Fruit fly (Drosophila melanogaster) whole organism, embryonic: Measurements from ENCODE around the gene dmrt11E.
A peak's percentile ranks its signal among the peaks of the same experiment; 100 is the strongest.

ENCODE experiments used
- BEAF-32 ChIP-seq: fragments of 200-800 bp; sonication (Bioruptor generic); optimal IDR thresholded peaks from 3 replicates; lab custom pipeline; 2017; ENCODE audit warnings: missing biosample characterization, missing genetic modification characterization, mild to moderate bottlenecking, moderate library complexity, missing genetic modification reagents
- CG10462 ChIP-seq: fragments of 200-800 bp; sonication (Bioruptor generic); optimal IDR thresholded peaks from 2 replicates; lab custom pipeline; 2016; ENCODE audit warnings: missing biosample characterization, missing genetic modification characterization
- CG10959 ChIP-seq: fragments of 200-800 bp; sonication (Bioruptor generic); IDR thresholded peaks from 2 replicates; pipeline ENCODE4 v1.3.6; 2022; ENCODE audit warnings: missing biosample characterization, missing genetic modification characterization
- CG11093 ChIP-seq: fragments of 200-800 bp; sonication (Bioruptor generic); IDR thresholded peaks from 3 replicates; pipeline ENCODE4 v1.3.6; 2022; ENCODE audit warnings: missing biosample characterization, missing genetic modification characterization
- CG11504 ChIP-seq: fragments of 200-800 bp; sonication (Bioruptor generic); optimal IDR thresholded peaks from 3 replicates; lab custom pipeline; 2019; ENCODE audit warnings: missing biosample characterization, mild to moderate bottlenecking, missing genetic modification characterization, moderate library complexity
- CG13123 ChIP-seq: fragments of 200-800 bp; sonication (Bioruptor generic); optimal IDR thresholded peaks from 2 replicates; lab custom pipeline; 2016; ENCODE audit warnings: missing biosample characterization, missing genetic modification characterization
- CG17361 ChIP-seq: fragments of 200-800 bp; sonication (Bioruptor generic); IDR thresholded peaks from 3 replicates; pipeline ENCODE4 v1.3.6; 2022; ENCODE audit warnings: missing biosample characterization, missing genetic modification characterization
- CG18599 ChIP-seq: fragments of 200-800 bp; sonication (Bioruptor generic); optimal IDR thresholded peaks from 3 replicates; lab custom pipeline; 2017; ENCODE audit warnings: missing biosample characterization, missing genetic modification characterization, mild to moderate bottlenecking, moderate library complexity, missing genetic modification reagents
- CG2120 ChIP-seq: fragments of 200-800 bp; sonication (Bioruptor generic); optimal IDR thresholded peaks from 3 replicates; lab custom pipeline; 2016; ENCODE audit warnings: missing biosample characterization, missing genetic modification characterization
- CG31224 ChIP-seq: fragments of 200-800 bp; sonication (Bioruptor generic); IDR thresholded peaks from 2 replicates; pipeline ENCODE4 v1.3.6; 2022; ENCODE audit warnings: missing biosample characterization, missing genetic modification characterization
- CG33557 ChIP-seq: fragments of 200-800 bp; sonication (Bioruptor generic); optimal IDR thresholded peaks from 2 replicates; lab custom pipeline; 2019; ENCODE audit warnings: missing biosample characterization, mild to moderate bottlenecking, missing genetic modification characterization, moderate library complexity
- CG3995 ChIP-seq: fragments of 200-800 bp; sonication (Bioruptor generic); optimal IDR thresholded peaks from 3 replicates; lab custom pipeline; 2016; ENCODE audit warnings: missing biosample characterization, missing genetic modification characterization
- CG4360 ChIP-seq: fragments of 200-800 bp; sonication (Bioruptor generic); IDR thresholded peaks from 2 replicates; pipeline ENCODE4 v1.3.6; 2022; ENCODE audit warnings: missing biosample characterization, missing genetic modification characterization
- CG4617 ChIP-seq: fragments of 200-800 bp; sonication (Bioruptor generic); optimal IDR thresholded peaks from 3 replicates; lab custom pipeline; 2016; ENCODE audit warnings: missing biosample characterization, missing genetic modification characterization, borderline replicate concordance
- CG5245 ChIP-seq: fragments of 200-800 bp; sonication (Bioruptor generic); optimal IDR thresholded peaks from 3 replicates; lab custom pipeline; 2016; ENCODE audit warnings: missing biosample characterization, missing genetic modification characterization
- CG6654 ChIP-seq: fragments of 200-800 bp; sonication (Bioruptor generic); optimal IDR thresholded peaks from 2 replicates; lab custom pipeline; 2017; ENCODE audit warnings: missing biosample characterization, mild to moderate bottlenecking, missing genetic modification characterization
- CG7372 ChIP-seq: fragments of 200-800 bp; sonication (Bioruptor generic); IDR thresholded peaks from 2 replicates; pipeline ENCODE4 v1.3.6; 2022; ENCODE audit warnings: missing biosample characterization, missing genetic modification characterization
- CG7963 ChIP-seq: fragments of 200-800 bp; sonication (Bioruptor generic); IDR thresholded peaks from 3 replicates; pipeline ENCODE4 v1.3.6; 2022; ENCODE audit warnings: missing biosample characterization, missing genetic modification characterization; ENCODE audit not compliant: partially characterized antibody
- CG8089 ChIP-seq: fragments of 200-800 bp; sonication (Bioruptor generic); optimal IDR thresholded peaks from 3 replicates; lab custom pipeline; 2016; ENCODE audit warnings: missing biosample characterization, missing genetic modification characterization
- CG8290 ChIP-seq, 3 experiments: fragments of 200-800 bp; sonication (Bioruptor generic); optimal IDR thresholded peaks; 2 replicates each; lab custom pipeline; 2016 to 2019; ENCODE audit warnings: missing biosample characterization in 3 of 3, missing genetic modification characterization in 3 of 3, mild to moderate bottlenecking in 2 of 3, moderate library complexity in 1 of 3
- CG9609 ChIP-seq: fragments of 200-800 bp; sonication (Bioruptor generic); optimal IDR thresholded peaks from 3 replicates; lab custom pipeline; 2016; ENCODE audit warnings: missing biosample characterization, missing genetic modification characterization
- CG9797 ChIP-seq: fragments of 200-800 bp; sonication (Bioruptor generic); optimal IDR thresholded peaks from 3 replicates; lab custom pipeline; 2018; ENCODE audit warnings: missing biosample characterization, mild to moderate bottlenecking, missing genetic modification characterization
- CG9817 ChIP-seq: fragments of 200-800 bp; sonication (Bioruptor generic); optimal IDR thresholded peaks from 2 replicates; lab custom pipeline; 2018; ENCODE audit warnings: missing biosample characterization, mild to moderate bottlenecking, missing genetic modification characterization, moderate library complexity
- D ChIP-seq, 2 experiments: fragments of 200-800 bp in 1 of 2; fragments of >200 bp in 1 of 2; sonication (Bioruptor generic) in 1 of 2; optimal IDR thresholded peaks; 2 replicates in 1 of 2; 3 replicates in 1 of 2; lab custom pipeline; 2017; ENCODE audit warnings: mild to moderate bottlenecking in 1 of 2, missing biosample characterization in 1 of 2, missing genetic modification characterization in 1 of 2, missing genetic modification reagents in 1 of 2
- Dek ChIP-seq: fragments of 200-800 bp; sonication (Bioruptor generic); optimal IDR thresholded peaks from 3 replicates; lab custom pipeline; 2019; ENCODE audit warnings: missing biosample characterization, mild to moderate bottlenecking, missing genetic modification characterization, moderate library complexity
- Doc3 ChIP-seq: fragments of 200-800 bp; sonication (Bioruptor generic); IDR thresholded peaks from 3 replicates; pipeline ENCODE4 v1.3.6; 2022; ENCODE audit warnings: missing biosample characterization, missing genetic modification characterization; ENCODE audit not compliant: partially characterized antibody
- Elba2 ChIP-seq: fragments of 200-800 bp; sonication (Bioruptor generic); optimal IDR thresholded peaks from 3 replicates; lab custom pipeline; 2016; ENCODE audit warnings: missing biosample characterization, missing genetic modification characterization
- Hey ChIP-seq: fragments of 200-800 bp; sonication (Bioruptor generic); optimal IDR thresholded peaks from 3 replicates; lab custom pipeline; 2018; ENCODE audit warnings: missing biosample characterization, mild to moderate bottlenecking, missing genetic modification characterization
- Mrtf ChIP-seq: fragments of 200-800 bp; sonication (Bioruptor generic); IDR thresholded peaks from 3 replicates; pipeline ENCODE4 v1.3.6; 2022; ENCODE audit warnings: missing biosample characterization, missing genetic modification characterization
- Nf-YA ChIP-seq: fragments of 200-800 bp; sonication (Bioruptor generic); IDR thresholded peaks from 2 replicates; pipeline ENCODE4 v1.3.6; 2022; ENCODE audit warnings: missing biosample characterization, missing genetic modification characterization
- Rfx ChIP-seq: fragments of 200-800 bp; sonication (Bioruptor generic); IDR thresholded peaks from 2 replicates; pipeline ENCODE4 v1.3.6; 2022; ENCODE audit warnings: missing biosample characterization, missing genetic modification characterization
- Scr ChIP-seq: fragments of 200-800 bp; sonication (Bioruptor generic); IDR thresholded peaks from 2 replicates; pipeline ENCODE4 v1.3.6; 2022; ENCODE audit warnings: missing biosample characterization, missing genetic modification characterization; ENCODE audit not compliant: partially characterized antibody
- TFAM ChIP-seq: fragments of 200-800 bp; sonication (Bioruptor generic); optimal IDR thresholded peaks from 2 replicates; lab custom pipeline; 2017; ENCODE audit warnings: missing biosample characterization, missing genetic modification characterization, inconsistent platforms
- ab ChIP-seq: fragments of 200-800 bp; sonication (Bioruptor generic); optimal IDR thresholded peaks from 2 replicates; lab custom pipeline; 2016; ENCODE audit warnings: missing biosample characterization, missing genetic modification characterization
- bab2 ChIP-seq: fragments of 200-800 bp; sonication (Bioruptor generic); optimal IDR thresholded peaks from 2 replicates; lab custom pipeline; 2016; ENCODE audit warnings: missing biosample characterization, missing genetic modification characterization
- br ChIP-seq: fragments of >200 bp; optimal IDR thresholded peaks from 2 replicates; lab custom pipeline; 2017
- bsh ChIP-seq, 2 experiments: fragments of 200-800 bp; sonication (Bioruptor generic); optimal IDR thresholded peaks; 2 replicates each; lab custom pipeline; 2017 to 2018; ENCODE audit warnings: mild to moderate bottlenecking in 2 of 2, missing biosample characterization in 2 of 2, missing genetic modification characterization in 2 of 2, moderate library complexity in 1 of 2
- croc ChIP-seq: fragments of 200-800 bp; sonication (Bioruptor generic); conservative IDR thresholded peaks from 3 replicates; pipeline ENCODE4 v1.3.6; 2022; ENCODE audit warnings: missing biosample characterization, missing genetic modification characterization
- disco-r ChIP-seq: fragments of 200-800 bp; sonication (Bioruptor generic); optimal IDR thresholded peaks from 2 replicates; lab custom pipeline; 2016; ENCODE audit warnings: missing biosample characterization, missing genetic modification characterization
- dmrt11E ChIP-seq: fragments of 200-800 bp; sonication (Bioruptor generic); optimal IDR thresholded peaks from 3 replicates; lab custom pipeline; 2018; ENCODE audit warnings: missing biosample characterization, mild to moderate bottlenecking, missing genetic modification characterization, moderate library complexity
- gsb-n ChIP-seq: fragments of 200-800 bp; sonication (Bioruptor generic); optimal IDR thresholded peaks from 3 replicates; lab custom pipeline; 2018; ENCODE audit warnings: missing biosample characterization, mild to moderate bottlenecking, missing genetic modification characterization
- h ChIP-seq: fragments of >200 bp; optimal IDR thresholded peaks from 2 replicates; lab custom pipeline; 2017
- lab ChIP-seq: fragments of 200-800 bp; sonication (Bioruptor generic); optimal IDR thresholded peaks from 3 replicates; lab custom pipeline; 2017; ENCODE audit warnings: missing biosample characterization, missing genetic modification characterization, mild to moderate bottlenecking, moderate library complexity, missing genetic modification reagents
- mld ChIP-seq: fragments of 200-800 bp; sonication (Bioruptor generic); IDR thresholded peaks from 3 replicates; pipeline ENCODE4 v1.3.6; 2022; ENCODE audit warnings: missing biosample characterization, missing genetic modification characterization; ENCODE audit not compliant: partially characterized antibody
- otp ChIP-seq: fragments of 200-800 bp; sonication (Bioruptor generic); IDR thresholded peaks from 3 replicates; pipeline ENCODE4, ENCODE4 v1.3.6; 2022; ENCODE audit warnings: missing biosample characterization, missing genetic modification characterization
- p53 ChIP-seq: fragments of 200-800 bp; sonication (Bioruptor generic); optimal IDR thresholded peaks from 2 replicates; lab custom pipeline; 2016; ENCODE audit warnings: missing biosample characterization, missing genetic modification characterization
- pho ChIP-seq: fragments of 200-800 bp; sonication (Bioruptor generic); optimal IDR thresholded peaks from 2 replicates; lab custom pipeline; 2016; ENCODE audit warnings: missing biosample characterization, missing genetic modification characterization
- repo ChIP-seq: fragments of 200-800 bp; sonication (Bioruptor generic); optimal IDR thresholded peaks from 2 replicates; lab custom pipeline; 2016; ENCODE audit warnings: missing biosample characterization, missing genetic modification characterization
- schlank ChIP-seq: fragments of 200-800 bp; sonication (Bioruptor generic); optimal IDR thresholded peaks from 2 replicates; lab custom pipeline; 2018; ENCODE audit warnings: missing biosample characterization, mild to moderate bottlenecking, missing genetic modification characterization
- wor ChIP-seq: fragments of 200-800 bp; sonication (Bioruptor generic); IDR thresholded peaks from 2 replicates; pipeline ENCODE4 v1.3.6; 2022; ENCODE audit warnings: missing biosample characterization, missing genetic modification characterization

The dmrt11E gene

DNA sequence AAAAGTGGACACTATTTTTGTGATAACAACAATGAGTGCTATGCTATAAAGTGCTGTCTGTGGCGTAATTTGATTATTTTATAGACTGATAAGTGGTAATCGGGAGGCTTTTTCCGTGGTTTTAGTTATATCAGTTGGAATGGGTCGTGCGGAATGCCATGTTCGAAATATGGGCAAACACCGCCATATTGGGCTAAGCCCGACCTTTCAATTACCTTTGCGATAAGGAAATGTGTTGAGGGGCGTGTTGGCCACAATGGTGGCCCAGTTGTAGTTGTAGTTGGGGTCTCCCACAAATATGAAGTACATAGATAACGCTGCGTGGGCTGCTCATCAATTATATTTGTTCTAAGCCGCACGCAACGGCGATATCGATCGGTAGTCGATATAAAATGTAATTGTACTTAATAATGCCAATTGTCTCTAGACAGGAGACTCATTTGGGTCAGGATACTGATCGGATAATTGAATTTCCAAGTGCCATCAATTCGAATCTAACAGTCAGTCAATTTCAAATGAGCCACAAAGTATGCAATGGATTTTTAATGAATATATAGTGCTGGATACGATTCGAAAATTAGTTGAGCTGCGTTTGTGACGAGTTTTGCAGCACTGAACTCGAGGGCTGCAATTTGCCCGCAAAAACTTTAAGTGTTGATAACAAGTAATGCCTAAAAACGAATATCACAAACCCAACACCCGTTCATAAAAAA lies 33.4 kb upstream of the dmrt11E start (continued):
- TF ChIP-seq bsh (GFP tag; optimal IDR thresholded peaks at IDR 0.05; lab: Kevin White, UChicago) (no peak), Hey (no peak), Scr (GFP tag; lab: Robert Waterston, UW) (no peak), TFAM (GFP tag; lab: Kevin White, UChicago) (no peak), Dek (tag; lab: Kevin White, UChicago) (peak; percentile 17), CG6654 (GFP tag; lab: Kevin White, UChicago) (no peak), gsb-n (no peak), wor (GFP tag; lab: Robert Waterston, UW) (no peak), CG9797 (GFP tag; lab: Kevin White, UChicago) (no peak), D (optimal IDR thresholded peaks at IDR 0.05; lab: Kevin White, UChicago) (no peak), D (GFP tag; optimal IDR thresholded peaks at IDR 0.05; lab: Kevin White, UChicago) (no peak), CG2120 (peak; percentile 74), BEAF-32 (GFP tag; lab: Kevin White, UChicago) (peak; percentile 29), h (no peak), CG9609 (peak; percentile 6), Mrtf (GFP tag; lab: Robert Waterston, UW) (no peak), CG3995 (GFP tag; lab: Kevin White, UChicago) (no peak), CG5245 (GFP tag; lab: Kevin White, UChicago) (peak; percentile 9), otp (GFP tag; lab: Robert Waterston, UW) (no peak), CG31224 (no peak), CG18599 (GFP tag; lab: Kevin White, UChicago) (peak; percentile 36), CG10959 (GFP tag; lab: Robert Waterston, UW) (no peak), CG8089 (GFP tag; lab: Kevin White, UChicago) (no peak), CG4617 (GFP tag; lab: Kevin White, UChicago) (no peak), CG13123 (GFP tag; lab: Kevin White, UChicago) (no peak), mld (GFP tag; lab: Robert Waterston, UW) (no peak), disco-r (no peak), croc (GFP tag; lab: Robert Waterston, UW) (no peak), schlank (tag; lab: Kevin White, UChicago) (no peak), CG7372 (GFP tag; lab: Robert Waterston, UW) (no peak), pho (GFP tag; lab: Kevin White, UChicago) (peak; percentile 53), CG33557 (GFP tag; lab: Kevin White, UChicago) (no peak), CG11504 (no peak), lab (GFP tag; lab: Kevin White, UChicago) (peak; percentile 95), CG8290 (GFP tag; optimal IDR thresholded peaks at IDR 0.05; lab: Kevin White, UChicago) (peak; percentile 56), CG8290 (tag; optimal IDR thresholded peaks at IDR 0.05; lab: Kevin White, UChicago) (peak; percentile 61 to 77), CG7963 (no peak), dmrt11E (tag; lab: Kevin White, UChicago) (no peak), Nf-YA (no peak), CG11093 (no peak), ab (GFP tag; lab: Kevin White, UChicago) (no peak), CG4360 (GFP tag; lab: Robert Waterston, UW) (no peak), Rfx (GFP tag; lab: Robert Waterston, UW) (peak; percentile 75), Doc3 (no peak), repo (GFP tag; lab: Kevin White, UChicago) (peak; percentile 15), br (lab: Kevin White, UChicago) (no peak), CG10462 (GFP tag; lab: Kevin White, UChicago) (no peak), bab2 (GFP tag; lab: Kevin White, UChicago) (peak; percentile 8), p53 (GFP tag; lab: Kevin White, UChicago) (no peak), CG9817 (tag; lab: Kevin White, UChicago) (peak; percentile 7), Elba2 (no peak), CG17361 (GFP tag; lab: Robert Waterston, UW) (no peak)
